Fruit fly (Drosophila melanogaster): ENCODE data around the gene Cad96Cb.
A peak's percentile ranks its signal among the peaks of the same experiment; 100 is the strongest.

- TF ChIP-seq CG8478 (optimal IDR thresholded peaks at IDR 0.05) (no peak), CTCF (optimal IDR thresholded peaks at IDR 0.05) (peak; percentile 7 to 17)
Measured at dm6 chr3R:25258628-25259240, 26.6 kb upstream of the Cad96Cb start, which contains the start of gene CG11857.

All from S2 (cell line).